Fruit fly (Drosophila melanogaster): ENCODE measurements around the gene CG44174.

- TF ChIP-seq CG16779 (tag; optimal IDR thresholded peaks at IDR 0.05) (no peak), CG11762 (GFP tag; optimal IDR thresholded peaks at IDR 0.05; ENCODE audit: insufficient read depth) (no peak), svp (GFP tag) (no peak), Sox15 (GFP tag; optimal IDR thresholded peaks at IDR 0.05) (no peak), CG9139 (GFP tag; optimal IDR thresholded peaks at IDR 0.05) (no peak), eg (GFP tag; IDR thresholded peaks at IDR 0.05) (peak; percentile 75), CG10631 (GFP tag; optimal IDR thresholded peaks at IDR 0.05) (peak; percentile 16), dsx (GFP tag; optimal IDR thresholded peaks at IDR 0.05; ENCODE audit: poor library complexity, severe bottlenecking) (no peak), Sox102F (GFP tag; optimal IDR thresholded peaks at IDR 0.05) (no peak), CG8319 (GFP tag; optimal IDR thresholded peaks at IDR 0.05) (peak; percentile 22), CG15336 (GFP tag; IDR thresholded peaks at IDR 0.05) (peak; percentile 60), vri (GFP tag; optimal IDR thresholded peaks at IDR 0.05) (no peak)
Measured at dm6 chr3R:19264789-19265188, 32.7 kb downstream of the CG44174 start.

All from whole organism, prepupa.